Worm (Caenorhabditis elegans) whole organism, L4 larva: Measurements from ENCODE around the gene slfl-5.
A peak's percentile ranks its signal among the peaks of the same experiment; 100 is the strongest.

Source experiments
- F26F4.8 ChIP-seq: fragments of 200-800 bp; sonication (Bioruptor generic); conservative IDR thresholded peaks from 2 replicates; pipeline ENCODE4 v1.3.6; 2022; ENCODE audit warnings: missing genetic modification characterization, missing compliant biosample characterization
- Y105C5A.15 ChIP-seq: fragments of 200-800 bp; sonication (Bioruptor generic); IDR thresholded peaks from 2 replicates; pipeline ENCODE4 v1.3.6; 2022; ENCODE audit warnings: missing genetic modification characterization, missing compliant biosample characterization
- Y75B8A.6 ChIP-seq: fragments of 200-800 bp; sonication (Bioruptor generic); IDR thresholded peaks from 2 replicates; pipeline ENCODE4 v1.3.6; 2022; ENCODE audit warnings: missing genetic modification reagents, missing genetic modification characterization, missing compliant biosample characterization
- aha-1 ChIP-seq: fragments of 150-350 bp; peaks from one replicate; lab custom pipeline; 2014; ENCODE audit warnings: missing biosample characterization, missing genetic modification characterization
- ceh-32 ChIP-seq: sonication (generic microtip); optimal IDR thresholded peaks from 2 replicates; lab custom pipeline; 2016; ENCODE audit warnings: mild to moderate bottlenecking, missing genetic modification characterization, missing compliant biosample characterization; ENCODE audit not compliant: poor library complexity
- ces-1 ChIP-seq: fragments of 150-350 bp; sonication (generic microtip); optimal IDR thresholded peaks from 4 replicates; lab custom pipeline; 2014; ENCODE audit warnings: missing biosample characterization, missing genetic modification reagents, missing genetic modification characterization
- cey-2 ChIP-seq: sonication (generic microtip); optimal IDR thresholded peaks from 3 replicates; lab custom pipeline; 2017; ENCODE audit warnings: missing genetic modification characterization, mild to moderate bottlenecking, missing compliant biosample characterization, antibody characterized with exemption, borderline replicate concordance; ENCODE audit not compliant: insufficient read depth
- daf-12 ChIP-seq: fragments of 150-350 bp; optimal IDR thresholded peaks from 2 replicates; lab custom pipeline; 2014; ENCODE audit warnings: missing biosample characterization, missing genetic modification reagents, missing genetic modification characterization
- daf-16 ChIP-seq, 3 experiments: sonication (generic microtip); optimal IDR thresholded peaks; 2 replicates each; lab custom pipeline; 2016 to 2017; ENCODE audit warnings: missing genetic modification characterization in 3 of 3, missing genetic modification reagents in 3 of 3, mild to moderate bottlenecking in 2 of 3, missing compliant biosample characterization in 2 of 3, missing biosample characterization in 1 of 3, moderate library complexity in 1 of 3
- daf-8 ChIP-seq: fragments of 200-800 bp; sonication (Bioruptor generic); IDR thresholded peaks from 2 replicates; pipeline ENCODE4 v1.3.6; 2022; ENCODE audit warnings: missing genetic modification characterization, missing compliant biosample characterization
- dmd-6 ChIP-seq: fragments of 200-800 bp; sonication (Bioruptor generic); IDR thresholded peaks from 2 replicates; pipeline ENCODE4 v1.3.6; 2022; ENCODE audit warnings: missing genetic modification reagents, missing genetic modification characterization, missing compliant biosample characterization
- dpl-1 ChIP-seq: fragments of 150-350 bp; optimal IDR thresholded peaks from 2 replicates; lab custom pipeline; 2014; ENCODE audit warnings: missing biosample characterization, missing genetic modification reagents, missing genetic modification characterization
- dve-1 ChIP-seq: sonication (generic microtip); optimal IDR thresholded peaks from 2 replicates; lab custom pipeline; 2017; ENCODE audit warnings: antibody characterized with exemption, mild to moderate bottlenecking, missing genetic modification characterization, missing compliant biosample characterization; ENCODE audit not compliant: insufficient read depth
- egl-27 ChIP-seq: sonication (generic microtip); optimal IDR thresholded peaks from 3 replicates; lab custom pipeline; 2017; ENCODE audit warnings: missing biosample characterization, missing genetic modification reagents, missing genetic modification characterization
- egl-43 ChIP-seq: fragments of 200-800 bp; sonication (Bioruptor generic); IDR thresholded peaks from 2 replicates; pipeline ENCODE4 v1.3.6; 2022; ENCODE audit warnings: missing genetic modification reagents, missing genetic modification characterization, missing compliant biosample characterization
- fkh-10 ChIP-seq: fragments of 150-350 bp; optimal IDR thresholded peaks from 2 replicates; lab custom pipeline; 2014; ENCODE audit warnings: missing biosample characterization, missing genetic modification reagents, missing genetic modification characterization
- hif-1 ChIP-seq, 2 experiments: sonication (generic microtip); optimal IDR thresholded peaks; 2 replicates each; lab custom pipeline; 2016 to 2017; ENCODE audit warnings: missing compliant biosample characterization in 2 of 2, missing genetic modification characterization in 2 of 2, missing genetic modification reagents in 2 of 2, missing genotype in 2 of 2, mild to moderate bottlenecking in 1 of 2
- hlh-11 ChIP-seq: fragments of 200-800 bp; sonication (Bioruptor generic); optimal IDR thresholded peaks from 2 replicates; lab custom pipeline; 2018; ENCODE audit warnings: mild to moderate bottlenecking, missing genetic modification characterization, missing compliant biosample characterization
- hlh-30 ChIP-seq: sonication (generic microtip); optimal IDR thresholded peaks from 2 replicates; lab custom pipeline; 2017; ENCODE audit warnings: antibody characterized with exemption, mild to moderate bottlenecking, missing genetic modification characterization, missing compliant biosample characterization; ENCODE audit not compliant: insufficient read depth
- hmg-1.1 ChIP-seq: fragments of 200-800 bp; sonication (Bioruptor generic); IDR thresholded peaks from 2 replicates; pipeline ENCODE4 v1.3.6; 2022; ENCODE audit warnings: missing genetic modification reagents, missing genetic modification characterization, missing compliant biosample characterization
- jun-1 ChIP-seq: fragments of 150-350 bp; optimal IDR thresholded peaks from 2 replicates; lab custom pipeline; 2014; ENCODE audit warnings: missing biosample characterization, missing genetic modification reagents, missing genetic modification characterization
- lin-29 ChIP-seq: fragments of 200-800 bp; sonication (Bioruptor generic); IDR thresholded peaks from 2 replicates; pipeline ENCODE4 v1.3.6; 2022; ENCODE audit warnings: missing genetic modification reagents, missing genetic modification characterization, missing compliant biosample characterization
- lin-38 ChIP-seq: fragments of 200-800 bp; sonication (Bioruptor generic); IDR thresholded peaks from 2 replicates; pipeline ENCODE4 v1.3.6; 2022; ENCODE audit warnings: missing genetic modification reagents, missing genetic modification characterization, missing compliant biosample characterization
- lin-39 ChIP-seq: fragments of 150-350 bp; optimal IDR thresholded peaks from 2 replicates; lab custom pipeline; 2014; ENCODE audit warnings: missing biosample characterization, missing genetic modification reagents, missing genetic modification characterization
- madf-5 ChIP-seq, 2 experiments: fragments of 200-800 bp; sonication (Bioruptor generic); IDR thresholded peaks; 2 replicates each; pipeline ENCODE4 v1.3.6; 2022; ENCODE audit warnings: missing compliant biosample characterization in 2 of 2, missing genetic modification characterization in 2 of 2
- madf-9 ChIP-seq: fragments of 200-800 bp; sonication (Bioruptor generic); conservative IDR thresholded peaks from 2 replicates; pipeline ENCODE4 v1.3.6; 2022; ENCODE audit warnings: missing genetic modification reagents, missing genetic modification characterization, missing compliant biosample characterization
- mxl-3 ChIP-seq: fragments of 200-800 bp; sonication (Bioruptor generic); optimal IDR thresholded peaks from 2 replicates; lab custom pipeline; 2018; ENCODE audit warnings: mild to moderate bottlenecking, missing genetic modification characterization, missing compliant biosample characterization
- nhr-10 ChIP-seq: fragments of 150-350 bp; optimal IDR thresholded peaks from 2 replicates; lab custom pipeline; 2014; ENCODE audit warnings: missing biosample characterization, missing genetic modification characterization
- nhr-111 ChIP-seq: fragments of 200-800 bp; sonication (Bioruptor generic); optimal IDR thresholded peaks from 2 replicates; lab custom pipeline; 2018; ENCODE audit warnings: mild to moderate bottlenecking, missing genetic modification characterization, missing compliant biosample characterization
- nhr-28 ChIP-seq: fragments of 150-350 bp; optimal IDR thresholded peaks from 2 replicates; lab custom pipeline; 2014; ENCODE audit warnings: missing biosample characterization, missing genetic modification characterization
- nhr-48 ChIP-seq: sonication (generic microtip); optimal IDR thresholded peaks from 2 replicates; lab custom pipeline; 2016; ENCODE audit warnings: mild to moderate bottlenecking, missing genetic modification characterization, missing compliant biosample characterization
- nhr-6 ChIP-seq: fragments of 150-350 bp; optimal IDR thresholded peaks from 2 replicates; lab custom pipeline; 2014; ENCODE audit warnings: missing biosample characterization, missing genetic modification characterization
- nhr-76 ChIP-seq: fragments of 150-350 bp; optimal IDR thresholded peaks from 2 replicates; lab custom pipeline; 2014; ENCODE audit warnings: missing biosample characterization, missing genetic modification characterization
- pqm-1 ChIP-seq: sonication (generic microtip); optimal IDR thresholded peaks from 2 replicates; lab custom pipeline; 2017; ENCODE audit warnings: missing biosample characterization, missing genetic modification characterization
- rbr-2 ChIP-seq: sonication (generic microtip); optimal IDR thresholded peaks from 2 replicates; lab custom pipeline; 2016; ENCODE audit warnings: missing genotype, missing genetic modification characterization, missing compliant biosample characterization
- set-16 ChIP-seq: fragments of 200-800 bp; sonication (Bioruptor generic); IDR thresholded peaks from 2 replicates; pipeline ENCODE4 v1.3.6; 2022; ENCODE audit warnings: missing genetic modification reagents, missing genetic modification characterization, missing compliant biosample characterization
- snpc-4 ChIP-seq: fragments of 150-350 bp; optimal IDR thresholded peaks from 2 replicates; lab custom pipeline; 2014; ENCODE audit warnings: missing biosample characterization, missing genetic modification characterization
- spr-3 ChIP-seq: fragments of 200-800 bp; sonication (Bioruptor generic); optimal IDR thresholded peaks from 2 replicates; lab custom pipeline; 2018; ENCODE audit warnings: mild to moderate bottlenecking, missing genetic modification characterization, missing compliant biosample characterization
- tag-97 ChIP-seq: fragments of 200-800 bp; sonication (Bioruptor generic); IDR thresholded peaks from 2 replicates; pipeline ENCODE4 v1.3.6; 2022; ENCODE audit warnings: missing genetic modification characterization, missing compliant biosample characterization
- tra-1 ChIP-seq: fragments of 200-800 bp; sonication (Bioruptor generic); IDR thresholded peaks from 2 replicates; pipeline ENCODE4 v1.3.6; 2022; ENCODE audit warnings: missing genetic modification reagents, missing genetic modification characterization, missing compliant biosample characterization
- unc-130 ChIP-seq: sonication (generic microtip); optimal IDR thresholded peaks from 2 replicates; lab custom pipeline; 2016; ENCODE audit warnings: missing genetic modification reagents, missing genetic modification characterization, missing compliant biosample characterization
- unc-62 ChIP-seq, 3 experiments: fragments of 150-350 bp in 1 of 3; sonication (generic microtip); optimal IDR thresholded peaks in 2 of 3; peaks in 1 of 3; 1 replicate in 1 of 3; 2 replicates in 2 of 3; lab custom pipeline; 2014 to 2017; ENCODE audit warnings: missing biosample characterization in 3 of 3, missing genetic modification characterization in 3 of 3, missing genetic modification reagents in 3 of 3, missing genotype in 1 of 3
- vab-7 ChIP-seq: fragments of 200-800 bp; sonication (Bioruptor generic); IDR thresholded peaks from 2 replicates; pipeline ENCODE4 v1.3.6; 2022; ENCODE audit warnings: missing genetic modification reagents, missing genetic modification characterization, missing compliant biosample characterization
- zip-2 ChIP-seq: fragments of 150-350 bp; optimal IDR thresholded peaks from 2 replicates; lab custom pipeline; 2014; ENCODE audit warnings: missing biosample characterization, missing genetic modification characterization
- ztf-11 ChIP-seq: fragments of 150-350 bp; optimal IDR thresholded peaks from 2 replicates; lab custom pipeline; 2014; ENCODE audit warnings: missing biosample characterization, missing genetic modification characterization

slfl-5 gene

ce11 chrV:12213027-12213426 lies 31.8 kb downstream of the slfl-5 start, which contains the start of gene vab-8:
Gene vab-8 (plus strand): TSS chrV:12213327.
- peak; percentile 46 for TF ChIP-seq nhr-28 (tag; lab: Kevin White, UChicago)
- TF ChIP-seq dpl-1 (GFP tag; lab: Kevin White, UChicago): no peak
- peak; percentile 39; the same call in 1 of the 2 replicates for TF ChIP-seq dmd-6 (GFP tag; lab: Robert Waterston, UW)
- TF ChIP-seq nhr-76: no peak
- TF ChIP-seq hlh-11: peak; percentile 7
- peak; percentile 34 for TF ChIP-seq pqm-1
- TF ChIP-seq daf-12 (tag; lab: Kevin White, UChicago): no peak
- TF ChIP-seq ztf-11 (tag; lab: Kevin White, UChicago): no peak

ce11 chrV:12211090-12211489 lies 33.8 kb downstream of the slfl-5 start:
- no peak for TF ChIP-seq vab-7 (GFP tag; lab: Robert Waterston, UW)
- TF ChIP-seq ces-1: peak; percentile 21
- peak; percentile 78 for TF ChIP-seq aha-1 (tag; lab: Kevin White, UChicago)

- TF ChIP-seq hif-1 (tag; optimal IDR thresholded peaks at IDR 0.05; lab: Kevin White, UChicago) (no peak), lin-38 (GFP tag; lab: Robert Waterston, UW) (no peak), Y105C5A.15 (GFP tag; lab: Robert Waterston, UW) (no peak), hlh-30 (no peak), ces-1 (peak; percentile 34)
These were observed 34.9 kb downstream of the slfl-5 start for ce11 chrV:12209951-12210350.

- no peak for TF ChIP-seq nhr-48 (tag; lab: Kevin White, UChicago)
- TF ChIP-seq dmd-6 (GFP tag; lab: Robert Waterston, UW): peak; percentile 87
- TF ChIP-seq nhr-28 (tag; lab: Kevin White, UChicago): no peak
- peak in 1 of 2 experiments; percentile 58 for TF ChIP-seq unc-62 (GFP tag; optimal IDR thresholded peaks at IDR 0.05 in 1 of 2; lab: Kevin White, UChicago)
- TF ChIP-seq unc-62 (tag; optimal IDR thresholded peaks at IDR 0.05; lab: Kevin White, UChicago): no peak
- no peak for TF ChIP-seq fkh-10
- no peak for TF ChIP-seq tag-97
- no peak for TF ChIP-seq snpc-4 (tag; lab: Kevin White, UChicago)
- TF ChIP-seq Y75B8A.6: no peak
- TF ChIP-seq egl-43: no peak
- no peak for TF ChIP-seq egl-27
- TF ChIP-seq hlh-30: no peak
- no peak for TF ChIP-seq nhr-6 (tag; lab: Kevin White, UChicago)
- no peak for TF ChIP-seq unc-130 (GFP tag; lab: Kevin White, UChicago)
- no peak for TF ChIP-seq jun-1 (tag; lab: Kevin White, UChicago)
- no peak for TF ChIP-seq F26F4.8 (GFP tag; lab: Robert Waterston, UW)
- peak; percentile 3 for TF ChIP-seq pqm-1
- no peak for TF ChIP-seq hmg-1.1 (GFP tag; lab: Robert Waterston, UW)
- no peak for TF ChIP-seq tra-1 (GFP tag; lab: Robert Waterston, UW)
- no peak for TF ChIP-seq madf-9
- no peak for TF ChIP-seq cey-2 (tag; lab: Kevin White, UChicago)
- TF ChIP-seq nhr-111: no peak
- no peak for TF ChIP-seq spr-3
- TF ChIP-seq nhr-10 (tag; lab: Kevin White, UChicago): no peak
- TF ChIP-seq mxl-3: no peak
- TF ChIP-seq rbr-2: no peak
- peak; percentile 15 for TF ChIP-seq dve-1 (tag; lab: Kevin White, UChicago)
- no peak for TF ChIP-seq daf-8 (GFP tag; lab: Robert Waterston, UW)
- TF ChIP-seq set-16: no peak
- no peak for TF ChIP-seq zip-2
- peak in 1 of 2 experiments; percentile 65 for TF ChIP-seq daf-16 (GFP tag; optimal IDR thresholded peaks at IDR 0.05; lab: Kevin White, UChicago)
- no peak for TF ChIP-seq daf-16 (tag; optimal IDR thresholded peaks at IDR 0.05; lab: Kevin White, UChicago)
- no peak for TF ChIP-seq madf-5 (GFP tag; IDR thresholded peaks at IDR 0.05; lab: Robert Waterston, UW)
- no peak for TF ChIP-seq ceh-32 (tag; lab: Kevin White, UChicago)
- no peak for TF ChIP-seq hlh-11
- no peak for TF ChIP-seq lin-39 (tag; lab: Kevin White, UChicago)
- no peak for TF ChIP-seq lin-29
These were observed 36.2 kb downstream of the slfl-5 start for ce11 chrV:12208678-12209077.
